Fruit fly (Drosophila melanogaster) S2 (cell line): ENCODE data around the gene woc.

ENCODE experiments used
- CG8478 ChIP-seq: fragments of >200 bp; optimal IDR thresholded peaks from 2 replicates; lab custom pipeline; 2018
- CTCF ChIP-seq, 2 experiments: fragments of >200 bp; optimal IDR thresholded peaks; 2 replicates each; lab custom pipeline; 2018

Gene woc

DNA sequence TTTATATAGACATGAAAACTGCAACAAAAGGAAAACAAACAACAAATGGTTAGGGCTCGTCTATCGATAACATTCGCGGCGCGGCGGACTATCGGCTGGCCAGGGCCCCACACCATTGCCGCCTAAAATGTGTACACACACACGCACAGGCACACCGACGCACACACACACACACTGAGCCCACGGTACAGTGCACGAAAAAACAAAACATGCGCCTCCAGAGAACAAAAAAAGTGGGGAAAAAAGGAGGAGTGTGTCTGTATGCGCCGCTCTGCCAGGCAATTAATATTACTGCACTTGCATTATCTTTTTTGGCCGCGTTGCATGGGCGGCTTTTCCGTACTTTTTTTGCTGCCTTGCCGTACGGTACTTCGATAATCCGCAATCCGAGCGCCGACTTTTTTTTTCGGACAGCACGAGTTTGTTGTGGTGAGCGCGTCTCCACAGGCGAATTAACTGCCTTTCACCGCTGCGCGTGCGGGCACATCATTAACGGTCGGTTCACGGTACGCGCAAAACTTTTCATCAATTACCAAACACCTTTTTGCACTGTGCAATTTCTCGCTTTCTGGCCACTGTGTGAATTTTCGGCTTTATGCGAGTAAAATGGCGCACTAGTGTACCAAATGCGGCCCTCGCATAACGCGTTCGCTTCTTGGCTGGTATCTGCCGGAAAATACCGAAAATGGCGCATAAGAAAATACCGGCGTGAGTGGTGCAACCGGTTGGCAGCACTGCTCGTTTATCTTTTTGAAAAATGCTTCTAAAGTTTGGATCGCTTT lies at the start of gene woc:
Gene woc (minus strand): TSS at position 622 of the 782 bp plus-strand sequence.
- TF ChIP-seq CTCF (optimal IDR thresholded peaks at IDR 0.05; lab: Kevin White, UChicago): peak; percentile 24 to 33
- TF ChIP-seq CG8478 (lab: Kevin White, UChicago): no peak

dm6 chr3R:27294113-27294512 lies 30.3 kb upstream of the woc start:
- TF ChIP-seq CG8478 (lab: Kevin White, UChicago): no peak
- no peak for TF ChIP-seq CTCF (optimal IDR thresholded peaks at IDR 0.05; lab: Kevin White, UChicago)

DNA sequence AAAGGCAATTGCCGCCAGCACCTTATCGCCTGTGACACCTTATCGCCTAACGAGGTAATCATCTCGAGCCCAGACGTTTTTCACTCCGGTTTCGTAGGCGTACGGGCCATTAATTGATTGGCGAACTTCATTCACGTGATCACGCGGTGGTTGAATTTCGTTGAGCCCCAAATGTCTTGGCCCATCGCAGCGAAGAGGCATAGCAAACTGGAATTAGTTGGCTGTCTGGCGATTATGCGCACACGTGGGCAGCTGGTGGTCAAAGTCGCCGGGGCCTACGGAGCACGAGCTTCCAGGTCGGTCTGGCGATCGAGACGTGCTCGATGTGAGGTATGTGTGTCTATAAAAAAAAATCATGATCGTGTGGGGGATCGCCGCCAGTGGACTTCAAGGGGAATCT lies 29.2 kb upstream of the woc start:
- TF ChIP-seq CG8478 (lab: Kevin White, UChicago): no peak
- no peak for TF ChIP-seq CTCF (optimal IDR thresholded peaks at IDR 0.05; lab: Kevin White, UChicago)

dm6 chr3R:27292159-27292880 lies 28.5 kb upstream of the woc start, which contains the start of gene CG3348:
Gene CG3348, minus strand, starts transcription at chr3R:27292209.
- TF ChIP-seq CG8478 (lab: Kevin White, UChicago) (no peak), CTCF (optimal IDR thresholded peaks at IDR 0.05; lab: Kevin White, UChicago) (no peak)

- TF ChIP-seq CG8478 (lab: Kevin White, UChicago) (no peak), CTCF (optimal IDR thresholded peaks at IDR 0.05; lab: Kevin White, UChicago) (no peak)
These were observed 25.8 kb upstream of the woc start for dm6 chr3R:27289638-27290037.

dm6 chr3R:27288202-27289135 lies 24.6 kb upstream of the woc start, which contains the start of the genes bigmax and Hmu:
Gene bigmax, minus strand, starts transcription at chr3R:27288526.
Gene Hmu, plus strand, starts transcription at chr3R:27288769.
- TF ChIP-seq CG8478 (lab: Kevin White, UChicago): no peak
- peak in 1 of 2 experiments; percentile 7 for TF ChIP-seq CTCF (optimal IDR thresholded peaks at IDR 0.05; lab: Kevin White, UChicago)

DNA sequence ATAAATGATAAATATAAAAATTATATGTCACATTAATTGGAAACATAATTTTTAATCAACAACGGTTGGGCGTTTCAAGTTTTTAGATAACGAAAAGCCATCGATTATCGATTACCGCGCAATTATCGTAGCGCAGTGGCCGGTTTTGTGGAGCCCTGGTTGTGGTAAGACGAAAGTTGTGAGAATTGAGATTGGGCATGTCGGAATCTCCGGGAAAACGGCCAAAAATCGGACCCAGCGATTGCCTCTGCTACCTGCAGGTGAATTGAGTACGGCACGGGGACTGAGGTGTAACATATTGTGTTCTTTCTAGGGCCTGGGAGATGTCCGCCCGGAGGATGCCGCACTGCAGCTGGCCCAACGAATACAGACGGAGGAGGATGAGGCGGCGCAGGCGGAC lies 19.8 kb upstream of the woc start, which contains the start of gene CG3368:
Gene CG3368 (plus strand): TSS at position 136 of the 400 bp plus-strand sequence.
- TF ChIP-seq CTCF (optimal IDR thresholded peaks at IDR 0.05; lab: Kevin White, UChicago) (no peak), CG8478 (lab: Kevin White, UChicago) (no peak)

dm6 chr3R:27282286-27282685 lies 18.4 kb upstream of the woc start, which contains the start of gene mrt:
Gene mrt, minus strand, starts transcription at chr3R:27282661.
- no peak for TF ChIP-seq CG8478 (lab: Kevin White, UChicago)

DNA sequence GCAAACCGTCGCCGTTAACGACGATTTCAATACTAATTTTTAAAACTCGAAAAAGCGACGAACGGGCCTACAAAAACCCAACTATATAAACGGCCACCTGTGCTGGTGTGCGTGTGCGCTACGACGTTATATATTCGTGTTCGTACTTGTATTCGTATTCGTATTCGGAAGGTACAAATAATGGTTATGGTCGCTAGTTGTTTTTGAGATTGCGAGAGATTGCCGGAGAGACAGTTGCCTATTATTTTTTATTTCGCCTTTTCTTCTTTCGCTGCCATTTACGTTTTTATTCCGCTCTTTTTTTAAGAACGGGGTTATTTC lies 17.9 kb upstream of the woc start:
- TF ChIP-seq CG8478 (lab: Kevin White, UChicago) (no peak), CTCF (optimal IDR thresholded peaks at IDR 0.05; lab: Kevin White, UChicago) (peak in 1 of 2 experiments; percentile 16)

DNA sequence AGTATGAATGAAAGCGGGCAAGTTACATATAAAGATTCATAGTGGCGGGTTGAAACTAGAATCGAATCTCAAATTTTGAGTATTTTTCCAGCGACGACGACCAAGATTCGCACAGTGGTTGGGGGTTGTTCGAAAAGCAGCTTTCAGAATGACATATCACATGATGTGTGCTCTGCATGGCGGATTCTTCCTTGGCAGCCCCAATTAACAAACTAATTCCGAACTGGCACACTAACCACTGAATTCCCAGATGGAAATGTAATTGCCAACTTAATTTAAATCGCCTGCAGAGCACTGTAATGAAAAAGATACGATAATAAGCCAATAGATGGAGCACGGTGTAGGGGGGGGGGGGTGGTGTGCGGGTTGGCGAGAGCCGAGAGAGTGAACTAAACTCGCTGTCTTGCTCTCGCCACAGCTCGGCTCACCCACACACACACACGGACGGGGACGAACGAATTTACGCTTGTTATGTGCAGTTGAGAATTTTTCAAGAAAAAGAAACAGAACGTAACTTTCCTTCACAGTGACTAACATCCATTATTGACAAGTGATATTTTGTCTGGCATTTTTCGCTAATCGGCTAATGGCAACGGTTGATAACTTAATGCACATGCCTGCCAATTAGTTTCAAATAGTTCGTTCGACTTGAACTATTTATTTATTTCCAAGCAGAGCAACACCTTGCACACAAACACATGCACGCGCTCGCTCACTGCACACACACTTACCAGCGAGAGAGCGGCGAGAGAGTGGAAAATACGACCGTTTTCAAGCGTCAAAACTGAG lies 17.4 kb upstream of the woc start:
- no peak for TF ChIP-seq CG8478 (lab: Kevin White, UChicago)
- TF ChIP-seq CTCF (optimal IDR thresholded peaks at IDR 0.05; lab: Kevin White, UChicago): peak; percentile 3 to 15

DNA sequence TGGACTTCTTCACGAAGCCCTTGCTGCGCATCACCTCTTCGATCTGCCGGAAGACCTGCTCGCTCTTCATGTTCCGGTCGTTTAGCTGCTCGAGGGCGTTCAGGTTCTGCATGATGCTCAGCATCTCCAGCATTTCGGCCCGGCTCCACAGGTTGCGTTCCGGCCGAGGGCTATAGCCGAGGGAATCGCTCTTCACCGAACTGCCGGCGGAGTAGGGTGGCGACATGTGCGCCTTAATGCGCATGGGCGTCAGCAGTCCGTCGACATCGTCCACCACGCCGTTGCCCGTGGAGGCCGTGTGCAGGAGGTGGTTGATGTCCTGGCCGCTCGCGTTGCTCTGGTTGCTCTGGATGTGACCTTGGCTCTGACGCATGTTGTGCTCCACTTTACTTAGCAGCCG lies 15.6 kb upstream of the woc start:
- TF ChIP-seq CTCF (optimal IDR thresholded peaks at IDR 0.05; lab: Kevin White, UChicago): no peak
- no peak for TF ChIP-seq CG8478 (lab: Kevin White, UChicago)

DNA sequence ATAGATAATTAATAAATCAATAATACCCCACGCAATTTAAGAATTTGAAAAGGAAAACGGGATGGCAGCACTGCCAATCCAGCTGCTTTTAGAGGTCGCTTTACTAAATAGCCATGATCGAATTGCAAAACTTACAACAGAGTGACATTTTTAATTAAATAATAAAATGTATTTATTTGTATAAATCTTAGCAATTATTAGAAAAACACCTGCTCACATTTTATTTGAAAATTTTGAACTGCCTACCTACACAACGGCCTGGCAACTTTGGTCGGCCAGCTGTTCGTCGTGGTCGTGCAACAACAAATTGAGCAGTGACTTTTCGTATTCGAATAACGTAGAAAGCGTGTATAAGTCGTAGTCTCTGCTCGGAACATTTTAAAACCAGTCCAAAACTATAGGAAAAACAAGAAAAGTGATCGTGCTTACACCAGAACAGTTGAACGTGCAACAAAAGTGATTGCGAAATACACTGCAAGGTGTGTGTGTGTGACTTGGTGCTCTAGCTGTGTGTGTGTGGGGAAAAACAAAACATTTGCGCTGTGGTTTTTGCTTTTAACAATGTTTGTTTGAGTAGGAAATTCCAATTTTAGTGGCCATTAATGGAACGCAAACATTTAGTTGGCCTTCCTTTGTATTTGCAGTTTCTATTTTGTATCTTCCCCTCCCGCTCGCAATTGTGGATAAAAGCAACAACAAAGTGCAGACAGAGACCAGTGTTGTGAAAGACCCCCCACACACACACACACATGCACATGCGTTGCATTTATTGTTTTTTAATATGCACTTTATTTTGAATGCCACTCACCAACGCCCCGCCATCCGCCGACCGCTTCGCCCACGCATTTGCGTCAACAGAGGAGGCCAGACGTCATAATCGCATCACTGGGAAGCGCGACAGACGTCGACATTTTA lies 10.9 kb upstream of the woc start, which contains the start of gene CG5938:
Gene CG5938 (plus strand): TSS at position 262 of the 915 bp plus-strand sequence.
- TF ChIP-seq CG8478 (lab: Kevin White, UChicago): no peak
- TF ChIP-seq CTCF (optimal IDR thresholded peaks at IDR 0.05; lab: Kevin White, UChicago): no peak
